Worm (Caenorhabditis elegans): ENCODE results near the gene K07C5.9.

Gene K07C5.9

DNA sequence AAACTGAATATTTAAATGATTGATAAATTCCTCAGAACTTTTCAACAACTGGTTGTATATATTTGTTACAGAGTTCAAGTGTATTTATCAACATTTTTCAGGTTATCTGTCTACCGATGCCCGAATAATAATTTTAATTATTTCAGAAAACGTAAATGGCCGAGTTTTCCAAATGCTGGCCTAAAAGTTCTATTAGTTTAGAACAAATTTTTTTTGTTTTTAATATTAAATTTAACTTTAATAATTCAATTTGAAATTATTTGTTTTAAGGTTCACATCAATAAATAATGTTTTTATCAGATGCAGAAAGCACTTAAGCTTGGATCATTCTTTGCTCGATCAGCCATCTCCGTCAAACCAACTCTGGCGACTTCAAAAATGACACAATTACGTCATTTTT lies 35.6 kb downstream of the K07C5.9 start, which contains the start of gene trx-2:
trx-2 (plus strand) TSS at position 301 of the 400 bp plus-strand sequence.
- TF ChIP-seq dve-1 (tag; optimal IDR thresholded peaks at IDR 0.05; ENCODE audit: insufficient read depth): no peak
- TF ChIP-seq mes-2 (tag; optimal IDR thresholded peaks at IDR 0.05; ENCODE audit: poor library complexity, severe bottlenecking): no peak
- no peak for TF ChIP-seq ctbp-1 (GFP tag; IDR thresholded peaks at IDR 0.05)

- TF ChIP-seq aha-1 (tag) (peak; percentile 85), unc-62 (GFP tag; optimal IDR thresholded peaks at IDR 0.05 in 1 of 2) (peak in 1 of 2 experiments; percentile 15), unc-62 (tag; optimal IDR thresholded peaks at IDR 0.05) (no peak), dve-1 (tag; optimal IDR thresholded peaks at IDR 0.05; ENCODE audit: insufficient read depth) (no peak)
Observed at ce11 chrV:10313953-10314352, 36.0 kb downstream of the K07C5.9 start, which contains the start of gene gcy-6. Gene gcy-6 (minus strand): TSS chrV:10314053.

- TF ChIP-seq F26F4.8 (GFP tag; conservative IDR thresholded peaks at IDR 0.05) (no peak), unc-130 (GFP tag; optimal IDR thresholded peaks at IDR 0.05) (no peak), lin-1 (GFP tag; IDR thresholded peaks at IDR 0.05) (no peak), hmg-1.1 (GFP tag; IDR thresholded peaks at IDR 0.05) (no peak), aly-2 (tag; optimal IDR thresholded peaks at IDR 0.05) (no peak), hlh-11 (tag; optimal IDR thresholded peaks at IDR 0.05) (no peak), daf-19 (GFP tag; conservative IDR thresholded peaks at IDR 0.05) (no peak), nhr-102 (tag; optimal IDR thresholded peaks at IDR 0.05) (no peak), gei-8 (GFP tag; optimal IDR thresholded peaks at IDR 0.05) (no peak), ceh-32 (tag; optimal IDR thresholded peaks at IDR 0.05; ENCODE audit: poor library complexity) (no peak), vab-7 (GFP tag; IDR thresholded peaks at IDR 0.05) (no peak), T20F7.1 (GFP tag; optimal IDR thresholded peaks at IDR 0.05) (no peak), Y75B8A.6 (GFP tag; IDR thresholded peaks at IDR 0.05) (no peak), lin-29 (GFP tag; IDR thresholded peaks at IDR 0.05) (no peak), nhr-77 (tag; optimal IDR thresholded peaks at IDR 0.05) (no peak), fkh-10 (GFP tag; optimal IDR thresholded peaks at IDR 0.05) (no peak), mxl-2 (GFP tag; conservative IDR thresholded peaks at IDR 0.05) (no peak)
Observed at ce11 chrV:10307283-10307682, 42.7 kb downstream of the K07C5.9 start, which contains the start of gene che-12. Gene che-12 (minus strand): TSS chrV:10307383.

DNA sequence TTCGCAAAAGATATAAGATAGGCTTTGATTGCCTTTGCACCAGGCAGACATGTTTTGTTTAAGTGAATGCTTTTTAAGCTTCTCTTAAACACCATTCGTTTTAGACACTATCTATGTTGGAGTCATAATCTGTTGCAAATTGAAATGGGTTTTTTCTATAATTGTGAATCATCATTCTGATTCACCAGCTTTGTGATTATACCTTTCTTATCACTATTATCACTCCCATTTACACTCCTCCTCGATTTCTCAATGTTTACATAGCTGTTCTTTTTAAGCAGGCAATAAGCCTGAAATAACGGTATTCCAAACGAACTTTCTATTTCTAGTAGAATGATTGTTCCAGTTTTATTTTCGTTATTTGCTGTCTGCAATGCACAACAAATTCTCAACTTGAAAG lies 52.9 kb downstream of the K07C5.9 start, which contains the start of gene B0024.4:
B0024.4 (plus strand) TSS at position 301 of the 400 bp plus-strand sequence.
- peak in 1 of 2 experiments; percentile 20 for TF ChIP-seq unc-62 (GFP tag; optimal IDR thresholded peaks at IDR 0.05 in 1 of 2)
- no peak for TF ChIP-seq unc-62 (tag; optimal IDR thresholded peaks at IDR 0.05)
- TF ChIP-seq F10B5.3 (tag; optimal IDR thresholded peaks at IDR 0.05): no peak
- TF ChIP-seq pqm-1 (tag; optimal IDR thresholded peaks at IDR 0.05): peak; percentile 15
